Fruit fly (Drosophila melanogaster): ENCODE data around the gene Taf3.

Gene Taf3

dm6 chr4:497724-498123 is 31.1 kb upstream of the Taf3 start (continued):
- TF ChIP-seq CG31388 (GFP tag; optimal IDR thresholded peaks at IDR 0.05) (peak; percentile 80), disco-r (GFP tag; optimal IDR thresholded peaks at IDR 0.05) (peak; percentile 88), CG10431 (GFP tag; optimal IDR thresholded peaks at IDR 0.05) (peak; percentile 96), repo (GFP tag; optimal IDR thresholded peaks at IDR 0.05) (peak; percentile 95), jing (GFP tag; optimal IDR thresholded peaks at IDR 0.05) (peak; percentile 39), knrl (GFP tag; IDR thresholded peaks at IDR 0.05; ENCODE audit: partially characterized antibody) (no peak), YL-1 (GFP tag; optimal IDR thresholded peaks at IDR 0.05) (peak; percentile 99), crc (GFP tag; optimal IDR thresholded peaks at IDR 0.05) (peak; percentile 75), chm (GFP tag; IDR thresholded peaks at IDR 0.05) (peak; percentile 97), abd-A (tag; optimal IDR thresholded peaks at IDR 0.05) (peak; percentile 36), fd96Cb (tag; optimal IDR thresholded peaks at IDR 0.05) (peak; percentile 79), kah (GFP tag; optimal IDR thresholded peaks at IDR 0.05) (peak; percentile 87), CG5180 (GFP tag; optimal IDR thresholded peaks at IDR 0.05) (peak; percentile 90), gsb-n (tag; optimal IDR thresholded peaks at IDR 0.05) (peak; percentile 97), CG12219 (GFP tag; optimal IDR thresholded peaks at IDR 0.05) (peak; percentile 93), run (tag; optimal IDR thresholded peaks at IDR 0.05) (peak; percentile 83), CG7357 (GFP tag; IDR thresholded peaks at IDR 0.05) (peak; percentile 43; the same call in 1 of the 3 replicates), Bgb (GFP tag; IDR thresholded peaks at IDR 0.05; ENCODE audit: partially characterized antibody) (no peak), Elba2 (GFP tag; optimal IDR thresholded peaks at IDR 0.05) (no peak), her (GFP tag; optimal IDR thresholded peaks at IDR 0.05) (peak; percentile 88), CG7839 (tag; optimal IDR thresholded peaks at IDR 0.05) (peak; percentile 78), Dek (tag; optimal IDR thresholded peaks at IDR 0.05) (peak; percentile 65), klu (GFP tag; IDR thresholded peaks at IDR 0.05) (no peak), CG1792 (GFP tag; optimal IDR thresholded peaks at IDR 0.05) (peak; percentile 89), gcm2 (GFP tag; optimal IDR thresholded peaks at IDR 0.05) (peak; percentile 86), stwl (tag; optimal IDR thresholded peaks at IDR 0.05) (peak; percentile 81), Oli (tag; optimal IDR thresholded peaks at IDR 0.05) (peak; percentile 69), CG9876 (GFP tag; optimal IDR thresholded peaks at IDR 0.05) (peak; percentile 76), CG7963 (GFP tag; IDR thresholded peaks at IDR 0.05; ENCODE audit: partially characterized antibody) (no peak), Doc2 (GFP tag; IDR thresholded peaks at IDR 0.05) (no peak), CG4820 (GFP tag; optimal IDR thresholded peaks at IDR 0.05) (peak; percentile 79), yki (optimal IDR thresholded peaks at IDR 0.05) (no peak), sqz (GFP tag; optimal IDR thresholded peaks at IDR 0.05) (peak; percentile 97), inv (GFP tag; IDR thresholded peaks at IDR 0.05; ENCODE audit: partially characterized antibody) (no peak), CG6175 (GFP tag; IDR thresholded peaks at IDR 0.05) (no peak), Hsf (GFP tag; optimal IDR thresholded peaks at IDR 0.05) (peak; percentile 74), CG42726 (GFP tag; IDR thresholded peaks at IDR 0.05; ENCODE audit: partially characterized antibody) (no peak), CG18619 (GFP tag; optimal IDR thresholded peaks at IDR 0.05) (peak; percentile 95), CG17568 (GFP tag; optimal IDR thresholded peaks at IDR 0.05) (peak; percentile 97), pnt (GFP tag; optimal IDR thresholded peaks at IDR 0.05) (peak; percentile 85), zen (tag; optimal IDR thresholded peaks at IDR 0.05) (peak; percentile 93), Jarid2 (GFP tag; optimal IDR thresholded peaks at IDR 0.05) (peak; percentile 83), CG11398 (GFP tag; optimal IDR thresholded peaks at IDR 0.05) (peak; percentile 95), gce (GFP tag; IDR thresholded peaks at IDR 0.05) (peak; percentile 93; the same call in 1 of the 3 replicates), dmrt11E (tag; optimal IDR thresholded peaks at IDR 0.05) (peak; percentile 94), NfI (GFP tag; optimal IDR thresholded peaks at IDR 0.05) (peak; percentile 76), CG6765 (GFP tag; optimal IDR thresholded peaks at IDR 0.05) (peak; percentile 91), nerfin-1 (tag; optimal IDR thresholded peaks at IDR 0.05) (peak; percentile 94), CG10654 (GFP tag; optimal IDR thresholded peaks at IDR 0.05) (peak; percentile 93), gcm (GFP tag; optimal IDR thresholded peaks at IDR 0.05) (peak; percentile 96), CG8478 (optimal IDR thresholded peaks at IDR 0.05) (no peak)
